Fruit fly (Drosophila melanogaster): ENCODE results near the gene Sos.

Gene Sos

dm6 chr2L:13811323-13811722 is 2.3 kb upstream of the Sos start, which contains the start of the genes Adat1 and CG16865:
TSS of gene Adat1 (minus strand) at chr2L:13811474.
TSS of gene CG16865 (plus strand) at chr2L:13811522.
- TF ChIP-seq Dip3 (GFP tag; optimal IDR thresholded peaks at IDR 0.05): no peak
- no peak for TF ChIP-seq pfk (GFP tag; optimal IDR thresholded peaks at IDR 0.05)
- TF ChIP-seq MBD-R2 (GFP tag; IDR thresholded peaks at IDR 0.05): peak; percentile 96
- TF ChIP-seq HHEX (GFP tag; optimal IDR thresholded peaks at IDR 0.05): no peak
- no peak for TF ChIP-seq CG17612 (GFP tag; IDR thresholded peaks at IDR 0.05)
- no peak for TF ChIP-seq Ets65A (GFP tag)
- TF ChIP-seq slou (GFP tag; optimal IDR thresholded peaks at IDR 0.05): no peak
- no peak for TF ChIP-seq CG12942 (GFP tag; optimal IDR thresholded peaks at IDR 0.05)
- no peak for TF ChIP-seq CG10209 (GFP tag; optimal IDR thresholded peaks at IDR 0.05)
- no peak for TF ChIP-seq crc (GFP tag; optimal IDR thresholded peaks at IDR 0.05)
- TF ChIP-seq Max (GFP tag; optimal IDR thresholded peaks at IDR 0.05): no peak
- TF ChIP-seq dati (GFP tag; IDR thresholded peaks at IDR 0.05): no peak
- TF ChIP-seq tio (GFP tag; optimal IDR thresholded peaks at IDR 0.05): no peak
- TF ChIP-seq dmrt11E (tag; optimal IDR thresholded peaks at IDR 0.05): no peak
- TF ChIP-seq Nf-YC (tag; optimal IDR thresholded peaks at IDR 0.05): no peak
- no peak for TF ChIP-seq grn (GFP tag; optimal IDR thresholded peaks at IDR 0.05)
- peak; percentile 38; the same call in 1 of the 3 replicates for TF ChIP-seq HLH4C (GFP tag; IDR thresholded peaks at IDR 0.05; ENCODE audit: partially characterized antibody)
- TF ChIP-seq nau (GFP tag; optimal IDR thresholded peaks at IDR 0.05): no peak
- TF ChIP-seq Scr (GFP tag; IDR thresholded peaks at IDR 0.05; ENCODE audit: partially characterized antibody): peak; percentile 61
- no peak for TF ChIP-seq repo (GFP tag; optimal IDR thresholded peaks at IDR 0.05)
- no peak for TF ChIP-seq CG8924 (tag; optimal IDR thresholded peaks at IDR 0.05)
- TF ChIP-seq mam (GFP tag; optimal IDR thresholded peaks at IDR 0.05): no peak
- no peak for TF ChIP-seq CG8944 (GFP tag; optimal IDR thresholded peaks at IDR 0.05)
- TF ChIP-seq CG6254 (GFP tag; optimal IDR thresholded peaks at IDR 0.05): no peak
- no peak for TF ChIP-seq sob (GFP tag; IDR thresholded peaks at IDR 0.05)
- TF ChIP-seq CG5180 (GFP tag; optimal IDR thresholded peaks at IDR 0.05): no peak
- no peak for TF ChIP-seq CG10274 (GFP tag; optimal IDR thresholded peaks at IDR 0.05)
- peak; percentile 36; the same call in 1 of the 2 replicates for TF ChIP-seq tna (GFP tag; IDR thresholded peaks at IDR 0.05; ENCODE audit: partially characterized antibody)
- TF ChIP-seq CG7357 (GFP tag; IDR thresholded peaks at IDR 0.05): no peak
- no peak for TF ChIP-seq CG11695 (GFP tag; IDR thresholded peaks at IDR 0.05)
- no peak for TF ChIP-seq Nf-YA (GFP tag; IDR thresholded peaks at IDR 0.05)
- peak; percentile 67 for TF ChIP-seq pzg (GFP tag; optimal IDR thresholded peaks at IDR 0.05)
- no peak for TF ChIP-seq CG42726 (GFP tag; IDR thresholded peaks at IDR 0.05; ENCODE audit: partially characterized antibody)
- TF ChIP-seq Fer1 (GFP tag; optimal IDR thresholded peaks at IDR 0.05): peak; percentile 21
- TF ChIP-seq Sin3A (optimal IDR thresholded peaks at IDR 0.05): peak; percentile 35
- no peak for TF ChIP-seq B-H2 (GFP tag; optimal IDR thresholded peaks at IDR 0.05)
- no peak for TF ChIP-seq Meics (GFP tag; optimal IDR thresholded peaks at IDR 0.05)
- no peak for TF ChIP-seq Vsx1 (GFP tag; optimal IDR thresholded peaks at IDR 0.05)
- no peak for TF ChIP-seq Oli (tag; optimal IDR thresholded peaks at IDR 0.05)
- peak; percentile 43 for TF ChIP-seq Sry-δ (GFP tag; optimal IDR thresholded peaks at IDR 0.05)
- no peak for TF ChIP-seq CG30020 (tag; optimal IDR thresholded peaks at IDR 0.05)
- TF ChIP-seq CG9437 (GFP tag; optimal IDR thresholded peaks at IDR 0.05): no peak
- no peak for TF ChIP-seq CG18599 (GFP tag; optimal IDR thresholded peaks at IDR 0.05)
- no peak for TF ChIP-seq dan (GFP tag; IDR thresholded peaks at IDR 0.05)
- TF ChIP-seq CG12299 (tag; optimal IDR thresholded peaks at IDR 0.05): no peak
- no peak for TF ChIP-seq lab (GFP tag; optimal IDR thresholded peaks at IDR 0.05)
- TF ChIP-seq ase (GFP tag; IDR thresholded peaks at IDR 0.05): no peak
- no peak for TF ChIP-seq CG12391 (tag; optimal IDR thresholded peaks at IDR 0.05)
- no peak for TF ChIP-seq CG14667 (GFP tag; IDR thresholded peaks at IDR 0.05)
- TF ChIP-seq CG33557 (GFP tag; optimal IDR thresholded peaks at IDR 0.05): no peak
- TF ChIP-seq Doc2 (GFP tag; IDR thresholded peaks at IDR 0.05): no peak
- no peak for TF ChIP-seq fu2 (GFP tag; optimal IDR thresholded peaks at IDR 0.05)
